Worm (Caenorhabditis elegans) whole organism, L3 larva: Measurements from ENCODE around the gene R11.3.

ENCODE experiments used
- ceh-82 ChIP-seq: fragments of 150-350 bp; optimal IDR thresholded peaks from 2 replicates; lab custom pipeline; 2014; ENCODE audit warnings: missing biosample characterization, missing genetic modification characterization
- fkh-2 ChIP-seq: fragments of 150-350 bp; optimal IDR thresholded peaks from 2 replicates; lab custom pipeline; 2014; ENCODE audit warnings: missing biosample characterization, missing genetic modification reagents, missing genetic modification characterization
- nhr-28 ChIP-seq: fragments of 150-350 bp; optimal IDR thresholded peaks from 2 replicates; lab custom pipeline; 2014; ENCODE audit warnings: missing biosample characterization, missing genetic modification characterization
- pha-4 ChIP-seq: fragments of 150-350 bp; optimal IDR thresholded peaks from 2 replicates; lab custom pipeline; 2014; ENCODE audit warnings: missing biosample characterization, missing genetic modification reagents, missing genetic modification characterization
- tbx-2 ChIP-seq: sonication (generic microtip); optimal IDR thresholded peaks from 2 replicates; lab custom pipeline; 2016; ENCODE audit warnings: mild to moderate bottlenecking, missing genetic modification characterization, missing compliant biosample characterization

The R11.3 gene

ce11 chrX:16146972-16147593, 52.0 kb downstream of the R11.3 start, which contains the start of gene F09C8.2:
F09C8.2 (minus strand) TSS chrX:16147022.
- TF ChIP-seq pha-4 (tag; lab: Kevin White, UChicago) (peak; percentile 48), ceh-82 (tag; lab: Kevin White, UChicago) (no peak), tbx-2 (tag; lab: Kevin White, UChicago) (no peak), fkh-2 (tag; lab: Kevin White, UChicago) (no peak), nhr-28 (tag; lab: Kevin White, UChicago) (no peak)
